Fruit fly (Drosophila melanogaster): ENCODE results near the gene SWIP.

Gene SWIP

DNA sequence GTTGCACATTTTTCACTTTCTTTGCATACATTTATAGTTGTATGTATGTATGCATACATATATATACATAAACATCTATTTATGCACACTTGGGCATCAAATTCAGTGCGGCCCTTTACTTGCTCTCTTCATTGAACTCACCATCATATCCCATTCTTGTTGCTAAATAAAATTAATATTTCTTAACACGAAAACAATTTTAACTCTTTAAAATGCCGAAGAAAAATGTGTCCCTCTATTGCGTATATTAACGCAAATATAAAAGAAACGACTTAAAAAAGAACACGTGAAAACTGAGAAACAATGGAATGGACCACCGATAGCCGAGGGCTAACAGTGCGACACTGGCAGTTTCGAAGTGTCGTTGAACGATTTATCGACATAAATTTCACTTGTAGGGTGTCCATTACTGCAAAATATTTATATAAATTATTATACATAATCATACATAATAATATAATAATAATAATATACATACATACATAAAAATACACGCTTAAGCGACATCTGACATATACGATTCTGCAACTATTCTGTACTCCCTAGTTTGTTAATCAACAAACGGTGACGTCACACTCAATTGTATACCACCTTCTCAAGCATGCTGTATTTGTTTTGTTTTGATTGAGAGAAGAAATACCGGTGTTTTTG is 45.3 kb downstream of the SWIP start, which contains the start of the genes U2af50 and PIG-Q (continued):
- TF ChIP-seq peb (GFP tag; IDR thresholded peaks at IDR 0.05) (peak; percentile 78), Trl (optimal IDR thresholded peaks at IDR 0.05) (no peak), Trl (GFP tag; optimal IDR thresholded peaks at IDR 0.05) (peak; percentile 51), CG30403 (GFP tag; optimal IDR thresholded peaks at IDR 0.05) (peak; percentile 87), CG10321 (GFP tag; IDR thresholded peaks at IDR 0.05) (no peak), bsh (GFP tag; optimal IDR thresholded peaks at IDR 0.05) (peak; percentile 77 to 96), Blimp-1 (GFP tag; optimal IDR thresholded peaks at IDR 0.05) (peak; percentile 90), CG32772 (GFP tag; IDR thresholded peaks at IDR 0.05) (no peak), CG17328 (GFP tag; IDR thresholded peaks at IDR 0.05) (peak; percentile 94), salm (tag; optimal IDR thresholded peaks at IDR 0.05) (peak; percentile 90), aop (GFP tag; IDR thresholded peaks at IDR 0.05) (no peak), MTF-1 (GFP tag; optimal IDR thresholded peaks at IDR 0.05; ENCODE audit: borderline replicate concordance) (no peak), H2.0 (GFP tag; IDR thresholded peaks at IDR 0.05) (peak; percentile 90), pan (optimal IDR thresholded peaks at IDR 0.05) (no peak), pan (GFP tag; optimal IDR thresholded peaks at IDR 0.05 in 1 of 2, IDR thresholded peaks at IDR 0.05 in 1 of 2) (peak in 1 of 2 experiments; percentile 92), emc (GFP tag; optimal IDR thresholded peaks at IDR 0.05) (no peak), CG9727 (GFP tag; optimal IDR thresholded peaks at IDR 0.05) (peak; percentile 93), ro (GFP tag; IDR thresholded peaks at IDR 0.05) (peak; percentile 82), slbo (GFP tag; IDR thresholded peaks at IDR 0.05) (no peak; the same call in 1 of the 2 replicates), Sry-β (GFP tag; optimal IDR thresholded peaks at IDR 0.05) (peak; percentile 66), ham (GFP tag; IDR thresholded peaks at IDR 0.05) (no peak), CG8478 (optimal IDR thresholded peaks at IDR 0.05) (no peak), gt (GFP tag; IDR thresholded peaks at IDR 0.05) (no peak), Dref (GFP tag; IDR thresholded peaks at IDR 0.05) (peak; percentile 74), psq (GFP tag; optimal IDR thresholded peaks at IDR 0.05) (peak; percentile 78), prd (optimal IDR thresholded peaks at IDR 0.05) (no peak), prd (GFP tag; IDR thresholded peaks at IDR 0.05) (peak; percentile 96), CG5245 (GFP tag; optimal IDR thresholded peaks at IDR 0.05) (peak; percentile 83), tgo (GFP tag; IDR thresholded peaks at IDR 0.05) (peak; percentile 93), fu2 (GFP tag; optimal IDR thresholded peaks at IDR 0.05) (peak; percentile 52), CG10274 (GFP tag; optimal IDR thresholded peaks at IDR 0.05) (peak; percentile 70), NC2β (GFP tag; optimal IDR thresholded peaks at IDR 0.05) (peak; percentile 36), CG11247 (GFP tag; IDR thresholded peaks at IDR 0.05) (no peak), sr (GFP tag; IDR thresholded peaks at IDR 0.05) (no peak), ranshi (GFP tag; IDR thresholded peaks at IDR 0.05) (peak; percentile 89), CG6791 (GFP tag; IDR thresholded peaks at IDR 0.05; ENCODE audit: partially characterized antibody) (peak; percentile 26; the same call in 1 of the 3 replicates), tap (tag; optimal IDR thresholded peaks at IDR 0.05) (peak; percentile 88), Doc3 (GFP tag; IDR thresholded peaks at IDR 0.05; ENCODE audit: partially characterized antibody) (no peak), sug (tag; optimal IDR thresholded peaks at IDR 0.05) (peak; percentile 91), HHEX (GFP tag; optimal IDR thresholded peaks at IDR 0.05) (peak; percentile 91), CG9797 (GFP tag; optimal IDR thresholded peaks at IDR 0.05) (no peak), bbx (GFP tag; IDR thresholded peaks at IDR 0.05; ENCODE audit: partially characterized antibody) (no peak), esg (GFP tag; conservative IDR thresholded peaks at IDR 0.05) (peak; percentile 90), Taf1 (GFP tag; IDR thresholded peaks at IDR 0.05) (peak; percentile 89), al (GFP tag; IDR thresholded peaks at IDR 0.05) (peak; percentile 91; the same call in 1 of the 2 replicates), ci (GFP tag; IDR thresholded peaks at IDR 0.05) (no peak; the same call in none of the 3 replicates), cato (GFP tag; optimal IDR thresholded peaks at IDR 0.05; ENCODE audit: borderline replicate concordance) (peak; percentile 76), D19A (tag; optimal IDR thresholded peaks at IDR 0.05) (peak; percentile 87), CG3995 (GFP tag; optimal IDR thresholded peaks at IDR 0.05) (peak; percentile 14), gsb (GFP tag; IDR thresholded peaks at IDR 0.05) (peak; percentile 82; the same call in 1 of the 2 replicates), cad (GFP tag; optimal IDR thresholded peaks at IDR 0.05) (no peak), Spps (tag; optimal IDR thresholded peaks at IDR 0.05) (peak; percentile 87)
